Fruit fly (Drosophila melanogaster) Kc167 (cell line): ENCODE measurements around the gene CG11737.

Source experiments
- Myc ChIP-seq: fragments of >200 bp; optimal IDR thresholded peaks from 2 replicates; lab custom pipeline; 2017; ENCODE audit warnings: missing external identifiers
- Sin3A ChIP-seq: fragments of >200 bp; optimal IDR thresholded peaks from 2 replicates; lab custom pipeline; 2018; ENCODE audit warnings: missing external identifiers
- h ChIP-seq: fragments of >200 bp; optimal IDR thresholded peaks from 3 replicates; lab custom pipeline; 2018; ENCODE audit warnings: missing external identifiers
- insv ChIP-seq: fragments of >200 bp; optimal IDR thresholded peaks from 3 replicates; lab custom pipeline; 2018; ENCODE audit warnings: missing external identifiers
- psq ChIP-seq: fragments of >200 bp; optimal IDR thresholded peaks from 2 replicates; lab custom pipeline; 2017; ENCODE audit warnings: missing external identifiers
- ttk ChIP-seq: sonication (Bioruptor generic); optimal IDR thresholded peaks from 2 replicates; lab custom pipeline; 2017; ENCODE audit warnings: missing external identifiers

CG11737 gene

dm6 chr3R:8517752-8518185 is at the start of gene CG11737:
Gene CG11737 (plus strand): TSS chr3R:8517868.
- TF ChIP-seq ttk (lab: Kevin White, UChicago) (no peak), psq (lab: Kevin White, UChicago) (no peak), Myc (no peak), Sin3A (lab: Kevin White, UChicago) (no peak), insv (lab: Kevin White, UChicago) (no peak), h (lab: Kevin White, UChicago) (no peak)

- TF ChIP-seq h (lab: Kevin White, UChicago), result no peak
- TF ChIP-seq psq (lab: Kevin White, UChicago), result no peak
- TF ChIP-seq insv (lab: Kevin White, UChicago), result no peak
- TF ChIP-seq Sin3A (lab: Kevin White, UChicago), result no peak
- TF ChIP-seq Myc, result no peak
- no peak for TF ChIP-seq ttk (lab: Kevin White, UChicago)
Measured at dm6 chr3R:8469716-8470393, 47.8 kb upstream of the CG11737 start.

- TF ChIP-seq h (lab: Kevin White, UChicago), result no peak
- TF ChIP-seq insv (lab: Kevin White, UChicago), result no peak
Measured at dm6 chr3R:8470567-8470966, 47.1 kb upstream of the CG11737 start.

- no peak for TF ChIP-seq Sin3A (lab: Kevin White, UChicago)
- no peak for TF ChIP-seq Myc
- no peak for TF ChIP-seq ttk (lab: Kevin White, UChicago)
- TF ChIP-seq insv (lab: Kevin White, UChicago), result no peak
- no peak for TF ChIP-seq h (lab: Kevin White, UChicago)
- TF ChIP-seq psq (lab: Kevin White, UChicago), result no peak
Measured at dm6 chr3R:8477361-8478007, 40.2 kb upstream of the CG11737 start, which contains the start of gene CG45263. Gene CG45263 (minus strand): TSS chr3R:8477617.

dm6 chr3R:8482881-8483280 is 34.8 kb upstream of the CG11737 start:
- TF ChIP-seq Sin3A (lab: Kevin White, UChicago) (no peak), Myc (no peak), h (lab: Kevin White, UChicago) (no peak), ttk (lab: Kevin White, UChicago) (no peak), insv (lab: Kevin White, UChicago) (no peak), psq (lab: Kevin White, UChicago) (no peak)

dm6 chr3R:8484573-8484972 is 33.1 kb upstream of the CG11737 start:
- TF ChIP-seq psq (lab: Kevin White, UChicago) (no peak), Sin3A (lab: Kevin White, UChicago) (no peak), ttk (lab: Kevin White, UChicago) (no peak), insv (lab: Kevin White, UChicago) (no peak), h (lab: Kevin White, UChicago) (no peak), Myc (no peak)

- TF ChIP-seq Sin3A (lab: Kevin White, UChicago) (no peak), Myc (no peak), psq (lab: Kevin White, UChicago) (no peak), h (lab: Kevin White, UChicago) (no peak), insv (lab: Kevin White, UChicago) (no peak), ttk (lab: Kevin White, UChicago) (no peak)
Measured at dm6 chr3R:8511258-8511657, 6.4 kb upstream of the CG11737 start, which contains the start of gene Or85b. Gene Or85b (minus strand): TSS chr3R:8511358.

dm6 chr3R:8512922-8513321 is 4.7 kb upstream of the CG11737 start, which contains the start of gene Or85c:
Gene Or85c (minus strand): TSS chr3R:8513022.
- TF ChIP-seq ttk (lab: Kevin White, UChicago), result no peak
- no peak for TF ChIP-seq insv (lab: Kevin White, UChicago)
- no peak for TF ChIP-seq psq (lab: Kevin White, UChicago)

- TF ChIP-seq h (lab: Kevin White, UChicago) (no peak), Myc (no peak), psq (lab: Kevin White, UChicago) (no peak), insv (lab: Kevin White, UChicago) (no peak), ttk (lab: Kevin White, UChicago) (no peak), Sin3A (lab: Kevin White, UChicago) (no peak)
Measured at dm6 chr3R:8518565-8519154, 992 bp downstream of the CG11737 start.

- TF ChIP-seq Sin3A (lab: Kevin White, UChicago), result no peak
- no peak for TF ChIP-seq Myc
- no peak for TF ChIP-seq ttk (lab: Kevin White, UChicago)
- no peak for TF ChIP-seq insv (lab: Kevin White, UChicago)
- TF ChIP-seq h (lab: Kevin White, UChicago), result no peak
- no peak for TF ChIP-seq psq (lab: Kevin White, UChicago)
Measured at dm6 chr3R:8519157-8519556, 1.5 kb downstream of the CG11737 start.

- TF ChIP-seq psq (lab: Kevin White, UChicago), result no peak
- no peak for TF ChIP-seq Sin3A (lab: Kevin White, UChicago)
- no peak for TF ChIP-seq h (lab: Kevin White, UChicago)
- TF ChIP-seq ttk (lab: Kevin White, UChicago), result no peak
- no peak for TF ChIP-seq insv (lab: Kevin White, UChicago)
- TF ChIP-seq Myc, result no peak
Measured at dm6 chr3R:8520809-8521208, 3.1 kb downstream of the CG11737 start.
